Worm (Caenorhabditis elegans): ENCODE results near the gene Y24F12A.1.

ce11 chrIV:11646908-11647307, 41.9 kb downstream of the Y24F12A.1 start:
- TF ChIP-seq unc-62 (GFP tag; optimal IDR thresholded peaks at IDR 0.05): no peak
- no peak for TF ChIP-seq nhr-43 (tag; optimal IDR thresholded peaks at IDR 0.05; ENCODE audit: poor library complexity, severe bottlenecking)
- TF ChIP-seq elt-3 (tag; optimal IDR thresholded peaks at IDR 0.05): no peak
- no peak for TF ChIP-seq nhr-76 (tag; optimal IDR thresholded peaks at IDR 0.05)
- TF ChIP-seq R02D3.7 (tag; optimal IDR thresholded peaks at IDR 0.05): no peak
- no peak for TF ChIP-seq mdl-1 (tag; optimal IDR thresholded peaks at IDR 0.05)
- no peak for TF ChIP-seq nhr-237 (tag; optimal IDR thresholded peaks at IDR 0.05)
- no peak for TF ChIP-seq nhr-12 (tag; optimal IDR thresholded peaks at IDR 0.05)
- no peak for TF ChIP-seq ceh-82 (tag; optimal IDR thresholded peaks at IDR 0.05)
